Fruit fly (Drosophila melanogaster) whole organism, embryonic: ENCODE data around the gene Dhps.
A peak's percentile ranks its signal among the peaks of the same experiment; 100 is the strongest.

Experiments used
- Awh ChIP-seq: fragments of 200-800 bp; sonication (Bioruptor generic); IDR thresholded peaks from 2 replicates; pipeline ENCODE4, ENCODE4 v1.3.6; 2022; ENCODE audit warnings: missing biosample characterization, missing genetic modification characterization
- BtbVII ChIP-seq: fragments of 200-800 bp; sonication (Bioruptor generic); optimal IDR thresholded peaks from 3 replicates; lab custom pipeline; 2017; ENCODE audit warnings: missing biosample characterization, mild to moderate bottlenecking, missing genetic modification characterization
- Bteb2 ChIP-seq: fragments of 200-800 bp; sonication (Bioruptor generic); optimal IDR thresholded peaks from 2 replicates; lab custom pipeline; 2016; ENCODE audit warnings: missing biosample characterization, missing genetic modification characterization
- CG10366 ChIP-seq: fragments of 200-800 bp; sonication (Bioruptor generic); IDR thresholded peaks from 2 replicates; pipeline ENCODE4 v1.3.6; 2022; ENCODE audit warnings: missing biosample characterization, missing genetic modification characterization
- CG11085 ChIP-seq: fragments of 200-800 bp; sonication (Bioruptor generic); IDR thresholded peaks from 2 replicates; pipeline ENCODE4 v1.3.6; 2022; ENCODE audit warnings: missing biosample characterization, missing genetic modification characterization
- CG1233 ChIP-seq: fragments of 200-800 bp; sonication (Bioruptor generic); optimal IDR thresholded peaks from 4 replicates; lab custom pipeline; 2018; ENCODE audit warnings: missing biosample characterization, mild to moderate bottlenecking, missing genetic modification characterization
- CG12942 ChIP-seq: fragments of 200-800 bp; sonication (Bioruptor generic); optimal IDR thresholded peaks from 3 replicates; lab custom pipeline; 2016; ENCODE audit warnings: missing biosample characterization, missing genetic modification characterization
- CG13894 ChIP-seq: fragments of 200-800 bp; sonication (Bioruptor generic); optimal IDR thresholded peaks from 3 replicates; lab custom pipeline; 2018; ENCODE audit warnings: missing biosample characterization, mild to moderate bottlenecking, missing genetic modification characterization, moderate library complexity
- CG14710 ChIP-seq: fragments of 200-800 bp; sonication (Bioruptor generic); optimal IDR thresholded peaks from 3 replicates; lab custom pipeline; 2019; ENCODE audit warnings: missing biosample characterization, mild to moderate bottlenecking, missing genetic modification characterization, moderate library complexity
- CG15011 ChIP-seq: fragments of 200-800 bp; sonication (Bioruptor generic); optimal IDR thresholded peaks from 3 replicates; lab custom pipeline; 2018; ENCODE audit warnings: missing biosample characterization, mild to moderate bottlenecking, missing genetic modification characterization
- CG15269 ChIP-seq: fragments of 200-800 bp; sonication (Bioruptor generic); optimal IDR thresholded peaks from 2 replicates; lab custom pipeline; 2018; ENCODE audit warnings: missing biosample characterization, mild to moderate bottlenecking, missing genetic modification characterization, moderate library complexity
- CG17802 ChIP-seq: fragments of 200-800 bp; sonication (Bioruptor generic); optimal IDR thresholded peaks from 2 replicates; lab custom pipeline; 2018; ENCODE audit warnings: missing biosample characterization, mild to moderate bottlenecking, missing genetic modification characterization, moderate library complexity
- CG1792 ChIP-seq: fragments of 200-800 bp; sonication (Bioruptor generic); optimal IDR thresholded peaks from 2 replicates; lab custom pipeline; 2016; ENCODE audit warnings: missing biosample characterization, missing genetic modification characterization
- CG1832 ChIP-seq: fragments of 200-800 bp; sonication (Bioruptor generic); optimal IDR thresholded peaks from 2 replicates; lab custom pipeline; 2017; ENCODE audit warnings: missing biosample characterization, mild to moderate bottlenecking, missing genetic modification characterization, inconsistent platforms
- CG2712 ChIP-seq: fragments of 200-800 bp; optimal IDR thresholded peaks from 3 replicates; lab custom pipeline; 2019; ENCODE audit warnings: missing biosample characterization, mild to moderate bottlenecking, missing genetic modification characterization, moderate library complexity
- CG30403 ChIP-seq: fragments of 200-800 bp; sonication (Bioruptor generic); optimal IDR thresholded peaks from 3 replicates; lab custom pipeline; 2016; ENCODE audit warnings: missing biosample characterization, missing genetic modification characterization
- CG32532 ChIP-seq: fragments of 200-800 bp; sonication (Bioruptor generic); IDR thresholded peaks from 2 replicates; pipeline ENCODE4 v1.3.6; 2022; ENCODE audit warnings: missing biosample characterization, missing genetic modification characterization
- CG34422 ChIP-seq: fragments of 200-800 bp; sonication (Bioruptor generic); IDR thresholded peaks from 3 replicates; pipeline ENCODE4 v1.3.6; 2022; ENCODE audit warnings: missing biosample characterization, missing genetic modification characterization
- CG4730 ChIP-seq: fragments of 200-800 bp; sonication (Bioruptor generic); IDR thresholded peaks from 2 replicates; pipeline ENCODE4 v1.3.6; 2022; ENCODE audit warnings: missing biosample characterization, missing genetic modification characterization
- CG6175 ChIP-seq: fragments of 200-800 bp; sonication (Bioruptor generic); IDR thresholded peaks from 3 replicates; pipeline ENCODE4 v1.3.6; 2022; ENCODE audit warnings: missing biosample characterization, missing genetic modification characterization
- CG7271 ChIP-seq: fragments of 200-800 bp; sonication (Bioruptor generic); optimal IDR thresholded peaks from 2 replicates; lab custom pipeline; 2018; ENCODE audit warnings: missing biosample characterization, mild to moderate bottlenecking, missing genetic modification characterization, moderate library complexity
- CG8478 ChIP-seq: fragments of >200 bp; optimal IDR thresholded peaks from 2 replicates; lab custom pipeline; 2018
- Camta ChIP-seq: fragments of 200-800 bp; sonication (Bioruptor generic); optimal IDR thresholded peaks from 2 replicates; lab custom pipeline; 2016; ENCODE audit warnings: missing biosample characterization, missing genetic modification characterization
- E2f1 ChIP-seq: fragments of 200-800 bp; sonication (Bioruptor generic); IDR thresholded peaks from 2 replicates; pipeline ENCODE4 v1.3.6; 2022; ENCODE audit warnings: missing biosample characterization, missing genetic modification characterization
- Elba2 ChIP-seq: fragments of 200-800 bp; sonication (Bioruptor generic); optimal IDR thresholded peaks from 3 replicates; lab custom pipeline; 2016; ENCODE audit warnings: missing biosample characterization, missing genetic modification characterization
- Gug ChIP-seq: fragments of 200-800 bp; sonication (Bioruptor generic); IDR thresholded peaks from 4 replicates; pipeline ENCODE4 v1.3.6; 2022; ENCODE audit warnings: missing biosample characterization, missing genetic modification characterization
- Jarid2 ChIP-seq: fragments of 200-800 bp; sonication (Bioruptor generic); optimal IDR thresholded peaks from 3 replicates; lab custom pipeline; 2017; ENCODE audit warnings: mild to moderate bottlenecking, missing biosample characterization, missing genetic modification reagents, missing genetic modification characterization
- NC2α ChIP-seq: fragments of 200-800 bp; sonication (Bioruptor generic); optimal IDR thresholded peaks from 2 replicates; lab custom pipeline; 2016; ENCODE audit warnings: missing biosample characterization, missing genetic modification characterization
- NK7.1 ChIP-seq: fragments of 200-800 bp; sonication (Bioruptor generic); optimal IDR thresholded peaks from 3 replicates; lab custom pipeline; 2016; ENCODE audit warnings: missing biosample characterization, missing genetic modification characterization
- Nf-YB ChIP-seq: fragments of 200-800 bp; sonication (Bioruptor generic); optimal IDR thresholded peaks from 3 replicates; lab custom pipeline; 2019; ENCODE audit warnings: missing biosample characterization, mild to moderate bottlenecking, missing genetic modification characterization, moderate library complexity
- Nf-YC ChIP-seq: fragments of 200-800 bp; optimal IDR thresholded peaks from 3 replicates; lab custom pipeline; 2019; ENCODE audit warnings: missing biosample characterization, mild to moderate bottlenecking, missing genetic modification characterization, moderate library complexity
- ara ChIP-seq: fragments of 200-800 bp; sonication (Bioruptor generic); IDR thresholded peaks from 2 replicates; pipeline ENCODE4 v1.3.6; 2022; ENCODE audit warnings: missing biosample characterization, missing genetic modification characterization
- ash1 ChIP-seq: fragments of 200-800 bp; sonication (Bioruptor generic); optimal IDR thresholded peaks from 2 replicates; lab custom pipeline; 2018; ENCODE audit warnings: missing biosample characterization, mild to moderate bottlenecking, missing genetic modification characterization
- dmrt11E ChIP-seq: fragments of 200-800 bp; sonication (Bioruptor generic); optimal IDR thresholded peaks from 3 replicates; lab custom pipeline; 2018; ENCODE audit warnings: missing biosample characterization, mild to moderate bottlenecking, missing genetic modification characterization, moderate library complexity
- dmrt99B ChIP-seq: fragments of 200-800 bp; sonication (Bioruptor generic); optimal IDR thresholded peaks from 2 replicates; lab custom pipeline; 2018; ENCODE audit warnings: missing biosample characterization, mild to moderate bottlenecking, missing genetic modification characterization, moderate library complexity
- en ChIP-seq: fragments of 200-800 bp; sonication (Bioruptor generic); optimal IDR thresholded peaks from 2 replicates; lab custom pipeline; 2016; ENCODE audit warnings: missing biosample characterization, missing genetic modification characterization
- eve ChIP-seq, 2 experiments: fragments of >200 bp; optimal IDR thresholded peaks; 2 replicates each; lab custom pipeline; 2017; ENCODE audit warnings: missing biosample characterization in 2 of 2, missing genetic modification characterization in 2 of 2
- ewg ChIP-seq: fragments of 200-800 bp; sonication (Bioruptor generic); optimal IDR thresholded peaks from 3 replicates; lab custom pipeline; 2017; ENCODE audit warnings: mild to moderate bottlenecking, missing biosample characterization, missing genetic modification reagents, missing genetic modification characterization
- h ChIP-seq: fragments of >200 bp; optimal IDR thresholded peaks from 2 replicates; lab custom pipeline; 2017
- her ChIP-seq: fragments of 200-800 bp; sonication (Bioruptor generic); optimal IDR thresholded peaks from 2 replicates; lab custom pipeline; 2016; ENCODE audit warnings: missing biosample characterization, missing genetic modification characterization
- jumu ChIP-seq: fragments of 200-800 bp; sonication (Bioruptor generic); optimal IDR thresholded peaks from 3 replicates; lab custom pipeline; 2016; ENCODE audit warnings: missing biosample characterization, missing genetic modification characterization
- kay ChIP-seq: fragments of 200-800 bp; sonication (Bioruptor generic); optimal IDR thresholded peaks from 2 replicates; lab custom pipeline; 2016; ENCODE audit warnings: missing biosample characterization, missing genetic modification characterization
- klu ChIP-seq: fragments of 200-800 bp; sonication (Bioruptor generic); IDR thresholded peaks from 2 replicates; pipeline ENCODE4 v1.3.6; 2022; ENCODE audit warnings: missing biosample characterization, missing genetic modification characterization
- knrl ChIP-seq: fragments of 200-800 bp; sonication (Bioruptor generic); IDR thresholded peaks from 3 replicates; pipeline ENCODE4 v1.3.6; 2022; ENCODE audit warnings: missing biosample characterization, missing genetic modification characterization; ENCODE audit not compliant: partially characterized antibody
- lilli ChIP-seq: fragments of 200-800 bp; sonication (Bioruptor generic); optimal IDR thresholded peaks from 3 replicates; lab custom pipeline; 2016; ENCODE audit warnings: missing biosample characterization, missing genetic modification characterization
- psq ChIP-seq: fragments of 200-800 bp; sonication (Bioruptor generic); optimal IDR thresholded peaks from 2 replicates; lab custom pipeline; 2017; ENCODE audit warnings: missing biosample characterization, missing genetic modification characterization
- scrt ChIP-seq: fragments of 200-800 bp; sonication (Bioruptor generic); optimal IDR thresholded peaks from 2 replicates; lab custom pipeline; 2018; ENCODE audit warnings: missing biosample characterization, mild to moderate bottlenecking, missing genetic modification characterization, moderate library complexity
- sqz ChIP-seq: fragments of 200-800 bp; sonication (Bioruptor generic); optimal IDR thresholded peaks from 3 replicates; lab custom pipeline; 2018; ENCODE audit warnings: missing biosample characterization, mild to moderate bottlenecking, missing genetic modification characterization
- tna ChIP-seq: fragments of 200-800 bp; sonication (Bioruptor generic); IDR thresholded peaks from 2 replicates; pipeline ENCODE4 v1.3.6; 2022; ENCODE audit warnings: missing biosample characterization, missing genetic modification characterization; ENCODE audit not compliant: partially characterized antibody
- ttk ChIP-seq: fragments of 200-800 bp; sonication (Bioruptor generic); IDR thresholded peaks from 2 replicates; pipeline ENCODE4 v2.1.2; 2022; ENCODE audit warnings: missing biosample characterization, missing genetic modification characterization

Dhps gene

dm6 chr3L:8186627-8187396 lies 11.2 kb upstream of the Dhps start, which contains the start of the genes ERR and Atg18a:
TSS of gene ERR (minus strand) at chr3L:8186671.
TSS of gene Atg18a (plus strand) at chr3L:8186857.
- TF ChIP-seq sqz (GFP tag; lab: Kevin White, UChicago): no peak
- TF ChIP-seq Jarid2 (GFP tag; lab: Kevin White, UChicago): no peak
- TF ChIP-seq scrt: peak; percentile 73
- peak; percentile 85 for TF ChIP-seq CG15269 (tag; lab: Kevin White, UChicago)
- peak; percentile 40 for TF ChIP-seq kay (GFP tag; lab: Kevin White, UChicago)
- TF ChIP-seq NC2α (GFP tag; lab: Kevin White, UChicago): peak; percentile 57
- peak; percentile 52 for TF ChIP-seq CG13894 (tag; lab: Kevin White, UChicago)
- no peak for TF ChIP-seq ash1 (GFP tag; lab: Kevin White, UChicago)
- no peak for TF ChIP-seq dmrt99B
- peak; percentile 93 for TF ChIP-seq klu (GFP tag; lab: Robert Waterston, UW)
- TF ChIP-seq CG1233 (GFP tag; lab: Kevin White, UChicago): peak; percentile 77
- TF ChIP-seq E2f1: peak; percentile 82
- peak; percentile 93 for TF ChIP-seq CG30403
- peak; percentile 82 for TF ChIP-seq CG4730
- peak; percentile 61 for TF ChIP-seq Awh (GFP tag; lab: Robert Waterston, UW)
- peak; percentile 84 for TF ChIP-seq CG10366 (GFP tag; lab: Robert Waterston, UW)
- TF ChIP-seq Elba2 (GFP tag; lab: Kevin White, UChicago): peak; percentile 73
- TF ChIP-seq eve (GFP tag; optimal IDR thresholded peaks at IDR 0.05; lab: Kevin White, UChicago): no peak
- peak; percentile 88 for TF ChIP-seq CG11085 (GFP tag; lab: Robert Waterston, UW)
- TF ChIP-seq jumu: peak; percentile 87
- TF ChIP-seq CG1792 (GFP tag; lab: Kevin White, UChicago): peak; percentile 36
- peak; percentile 81 for TF ChIP-seq CG12942 (GFP tag; lab: Kevin White, UChicago)
- peak; percentile 31 for TF ChIP-seq CG17802
- peak; percentile 81 for TF ChIP-seq Nf-YC (tag; lab: Kevin White, UChicago)
- TF ChIP-seq her (GFP tag; lab: Kevin White, UChicago): peak; percentile 57
- TF ChIP-seq Camta (GFP tag; lab: Kevin White, UChicago): peak; percentile 56
- no peak for TF ChIP-seq BtbVII (GFP tag; lab: Kevin White, UChicago)
- TF ChIP-seq ewg: no peak
- peak; percentile 75 for TF ChIP-seq Bteb2 (GFP tag; lab: Kevin White, UChicago)
- TF ChIP-seq CG34422 (GFP tag; lab: Robert Waterston, UW): peak; percentile 89
- TF ChIP-seq tna: no peak
- TF ChIP-seq CG32532 (GFP tag; lab: Robert Waterston, UW): peak; percentile 90
- peak; percentile 76; the same call in 2 of the 3 replicates for TF ChIP-seq CG6175 (GFP tag; lab: Robert Waterston, UW)
- TF ChIP-seq dmrt11E (tag; lab: Kevin White, UChicago): peak; percentile 74
- TF ChIP-seq Nf-YB (GFP tag; lab: Kevin White, UChicago): peak; percentile 33
- TF ChIP-seq CG15011 (GFP tag; lab: Kevin White, UChicago): peak; percentile 56
- peak; percentile 39 for TF ChIP-seq CG7271
- peak; percentile 89 for TF ChIP-seq CG2712
- TF ChIP-seq Gug (GFP tag; lab: Robert Waterston, UW): peak; percentile 93
- no peak for TF ChIP-seq en (GFP tag; lab: Kevin White, UChicago)
- TF ChIP-seq ttk (GFP tag; lab: Robert Waterston, UW): peak; percentile 81
- TF ChIP-seq lilli (GFP tag; lab: Kevin White, UChicago): peak; percentile 92
- peak; percentile 57 for TF ChIP-seq psq (GFP tag; lab: Kevin White, UChicago)
- peak; percentile 90 for TF ChIP-seq CG14710 (tag; lab: Kevin White, UChicago)
- TF ChIP-seq CG1832 (GFP tag; lab: Kevin White, UChicago): peak; percentile 23
- peak; percentile 85 for TF ChIP-seq knrl (GFP tag; lab: Robert Waterston, UW)
- TF ChIP-seq ara (GFP tag; lab: Robert Waterston, UW): peak; percentile 70; the same call in 1 of the 2 replicates
- TF ChIP-seq CG8478 (lab: Kevin White, UChicago): peak; percentile 76
- TF ChIP-seq NK7.1: peak; percentile 52
- TF ChIP-seq h (lab: Kevin White, UChicago): no peak
